Fruit fly (Drosophila melanogaster): Measurements from ENCODE around the gene Teh2.

dm6 chr3L:4209078-4209477, 21.3 kb upstream of the Teh2 start, which contains the start of gene Cpr64Aa:
- TF ChIP-seq kay (GFP tag; ENCODE audit: borderline replicate concordance) (no peak), Crg-1 (GFP tag; optimal IDR thresholded peaks at IDR 0.05) (no peak), tj (GFP tag; optimal IDR thresholded peaks at IDR 0.05) (no peak), CG1620 (GFP tag; optimal IDR thresholded peaks at IDR 0.05) (no peak), CG7101 (tag; optimal IDR thresholded peaks at IDR 0.05) (no peak), Hr96 (GFP tag; optimal IDR thresholded peaks at IDR 0.05) (no peak), Mnt (GFP tag; optimal IDR thresholded peaks at IDR 0.05) (no peak), pad (GFP tag; optimal IDR thresholded peaks at IDR 0.05) (no peak), CG33017 (tag; optimal IDR thresholded peaks at IDR 0.05) (no peak), cnc (optimal IDR thresholded peaks at IDR 0.05) (no peak)

Data from whole organism, adult.